Fruit fly (Drosophila melanogaster): ENCODE data around the gene Hmgcl.

The Hmgcl gene

dm6 chr2L:7009807-7010470, 49.8 kb downstream of the Hmgcl start, which contains the start of gene uif (continued):
- TF ChIP-seq sd (tag; optimal IDR thresholded peaks at IDR 0.05) (peak; percentile 73), CG2199 (GFP tag; IDR thresholded peaks at IDR 0.05) (0 out of 3 replicates have a peak, but pooled peaks have one; percentile 6), psq (GFP tag; optimal IDR thresholded peaks at IDR 0.05) (peak; percentile 28), Chrac-16 (GFP tag; optimal IDR thresholded peaks at IDR 0.05) (no peak), CG32767 (GFP tag; IDR thresholded peaks at IDR 0.05) (peak; percentile 38; the same call in 1 of the 2 replicates), oc (tag; optimal IDR thresholded peaks at IDR 0.05) (peak; percentile 76), sens (GFP tag) (peak; percentile 4), CG7963 (GFP tag; IDR thresholded peaks at IDR 0.05; ENCODE audit: partially characterized antibody) (no peak), CG14014 (GFP tag; IDR thresholded peaks at IDR 0.05) (no peak), Dll (GFP tag; IDR thresholded peaks at IDR 0.05; ENCODE audit: partially characterized antibody) (0 out of 4 replicates have a peak, but pooled peaks have one; percentile 29), CG3847 (GFP tag; IDR thresholded peaks at IDR 0.05) (no peak), gfzf (GFP tag; optimal IDR thresholded peaks at IDR 0.05) (no peak), sqz (GFP tag; optimal IDR thresholded peaks at IDR 0.05) (peak; percentile 79), cato (GFP tag; optimal IDR thresholded peaks at IDR 0.05; ENCODE audit: borderline replicate concordance) (no peak), sens-2 (GFP tag; IDR thresholded peaks at IDR 0.05) (no peak), CG12769 (tag; optimal IDR thresholded peaks at IDR 0.05) (peak; percentile 91), rib (GFP tag; IDR thresholded peaks at IDR 0.05) (peak; percentile 20; the same call in 1 of the 2 replicates), prd (optimal IDR thresholded peaks at IDR 0.05) (no peak), prd (GFP tag; IDR thresholded peaks at IDR 0.05) (0 out of 3 replicates have a peak, but pooled peaks have one; percentile 9), schlank (tag; optimal IDR thresholded peaks at IDR 0.05) (no peak), nerfin-2 (GFP tag; IDR thresholded peaks at IDR 0.05; ENCODE audit: partially characterized antibody) (0 out of 2 replicates have a peak, but pooled peaks have one; percentile 24), HmgD (GFP tag; optimal IDR thresholded peaks at IDR 0.05) (no peak), zen2 (GFP tag; IDR thresholded peaks at IDR 0.05; ENCODE audit: partially characterized antibody) (0 out of 3 replicates have a peak, but pooled peaks have one; percentile 12), lbe (GFP tag; optimal IDR thresholded peaks at IDR 0.05) (no peak), Elba2 (GFP tag; optimal IDR thresholded peaks at IDR 0.05) (peak; percentile 49), Hsf (GFP tag; optimal IDR thresholded peaks at IDR 0.05) (no peak), Drgx (GFP tag; IDR thresholded peaks at IDR 0.05) (peak; percentile 20; the same call in 1 of the 2 replicates), sob (GFP tag; IDR thresholded peaks at IDR 0.05) (no peak), Trl (optimal IDR thresholded peaks at IDR 0.05) (peak in 1 of 2 experiments; percentile 46), Trl (GFP tag; optimal IDR thresholded peaks at IDR 0.05) (no peak), CG10543 (GFP tag; optimal IDR thresholded peaks at IDR 0.05) (peak; percentile 57), zf30C (GFP tag; optimal IDR thresholded peaks at IDR 0.05) (peak; percentile 26), CG32772 (GFP tag; IDR thresholded peaks at IDR 0.05) (peak; percentile 32; the same call in 1 of the 2 replicates), trem (tag; optimal IDR thresholded peaks at IDR 0.05) (no peak), CG8944 (GFP tag; optimal IDR thresholded peaks at IDR 0.05) (no peak), Deaf1 (tag; optimal IDR thresholded peaks at IDR 0.05) (peak; percentile 94), CG34224 (GFP tag; IDR thresholded peaks at IDR 0.05; ENCODE audit: partially characterized antibody) (peak; percentile 37; the same call in 1 of the 3 replicates), CG13287 (GFP tag; IDR thresholded peaks at IDR 0.05; ENCODE audit: partially characterized antibody) (peak; percentile 17; the same call in 1 of the 2 replicates), Vsx1 (GFP tag; optimal IDR thresholded peaks at IDR 0.05) (no peak), Fer2 (tag; optimal IDR thresholded peaks at IDR 0.05) (no peak), bbx (GFP tag; IDR thresholded peaks at IDR 0.05; ENCODE audit: partially characterized antibody) (0 out of 2 replicates have a peak, but pooled peaks have one; percentile 26), caup (GFP tag; optimal IDR thresholded peaks at IDR 0.05; ENCODE audit: severe bottlenecking) (no peak), chinmo (GFP tag; IDR thresholded peaks at IDR 0.05; ENCODE audit: partially characterized antibody) (peak; percentile 55; the same call in 1 of the 4 replicates), CG14710 (tag; optimal IDR thresholded peaks at IDR 0.05) (no peak), sna (GFP tag; IDR thresholded peaks at IDR 0.05; ENCODE audit: partially characterized antibody) (no peak), Jarid2 (GFP tag; optimal IDR thresholded peaks at IDR 0.05) (peak; percentile 77), Six4 (GFP tag; optimal IDR thresholded peaks at IDR 0.05) (no peak), fd96Cb (tag; optimal IDR thresholded peaks at IDR 0.05) (no peak)
